Fruit fly (Drosophila melanogaster) whole organism, wandering third instar larva: Measurements from ENCODE around the gene robl62A.
A peak's percentile ranks its signal among the peaks of the same experiment; 100 is the strongest.

ENCODE experiments used
- Abd-B ChIP-seq: fragments of >200 bp; optimal IDR thresholded peaks from 2 replicates; lab custom pipeline; 2017; ENCODE audit warnings: missing biosample characterization, missing genetic modification characterization
- CG32264 ChIP-seq: fragments of 200-800 bp; sonication (Bioruptor generic); optimal IDR thresholded peaks from 2 replicates; lab custom pipeline; 2016; ENCODE audit warnings: missing biosample characterization, missing genetic modification characterization
- CG9705 ChIP-seq: fragments of 200-800 bp; sonication (Bioruptor generic); optimal IDR thresholded peaks from 2 replicates; lab custom pipeline; 2018; ENCODE audit warnings: missing biosample characterization, mild to moderate bottlenecking, missing genetic modification characterization
- CrebA ChIP-seq: fragments of 200-800 bp; sonication (Bioruptor generic); optimal IDR thresholded peaks from 2 replicates; lab custom pipeline; 2016; ENCODE audit warnings: missing biosample characterization, mild to moderate bottlenecking, missing genetic modification characterization, borderline replicate concordance
- Dfd ChIP-seq: fragments of >200 bp; optimal IDR thresholded peaks from 2 replicates; lab custom pipeline; 2017; ENCODE audit warnings: missing biosample characterization, missing genetic modification characterization
- Dif ChIP-seq: fragments of 200-275, 200-300 bp; sonication (Bioruptor generic); optimal IDR thresholded peaks from 2 replicates; lab custom pipeline; 2018; ENCODE audit warnings: missing biosample characterization, missing genetic modification characterization; ENCODE audit not compliant: partially characterized antibody
- GATAd ChIP-seq: sonication (Bioruptor generic); optimal IDR thresholded peaks from 2 replicates; lab custom pipeline; 2016; ENCODE audit warnings: missing biosample characterization, missing genetic modification characterization
- HLH106 ChIP-seq: fragments of 200-800 bp; optimal IDR thresholded peaks from 3 replicates; lab custom pipeline; 2019; ENCODE audit warnings: missing biosample characterization, mild to moderate bottlenecking, missing genetic modification characterization, moderate library complexity
- Hnf4 ChIP-seq: fragments of 200-800 bp; sonication (Bioruptor generic); optimal IDR thresholded peaks from 2 replicates; lab custom pipeline; 2016; ENCODE audit warnings: missing biosample characterization, mild to moderate bottlenecking, missing genetic modification characterization
- Hr78 ChIP-seq: fragments of >200 bp; optimal IDR thresholded peaks from 2 replicates; lab custom pipeline; 2017; ENCODE audit warnings: missing biosample characterization, missing genetic modification characterization
- Hr83 ChIP-seq: fragments of 200-300 bp; sonication (Bioruptor generic); optimal IDR thresholded peaks from 2 replicates; lab custom pipeline; 2016; ENCODE audit warnings: missing biosample characterization, mild to moderate bottlenecking, missing genetic modification characterization, moderate library complexity; ENCODE audit not compliant: poor library complexity, severe bottlenecking
- Jra ChIP-seq: sonication (Bioruptor generic); optimal IDR thresholded peaks from 2 replicates; lab custom pipeline; 2016; ENCODE audit warnings: missing biosample characterization, missing genetic modification characterization
- Mio ChIP-seq: sonication (Bioruptor generic); optimal IDR thresholded peaks from 2 replicates; lab custom pipeline; 2016; ENCODE audit warnings: missing biosample characterization, missing genetic modification characterization
- Myc ChIP-seq: fragments of >200 bp; optimal IDR thresholded peaks from 2 replicates; lab custom pipeline; 2017
- N ChIP-seq: fragments of >200 bp; optimal IDR thresholded peaks from 2 replicates; lab custom pipeline; 2018; ENCODE audit warnings: missing biosample characterization, missing external identifiers, missing genetic modification characterization
- OdsH ChIP-seq: fragments of 200-800 bp; sonication (Bioruptor generic); optimal IDR thresholded peaks from 2 replicates; lab custom pipeline; 2016; ENCODE audit warnings: missing biosample characterization, mild to moderate bottlenecking, missing genetic modification characterization
- Rel ChIP-seq, 2 experiments: fragments of 200-800 bp; sonication (Bioruptor generic) in 1 of 2; optimal IDR thresholded peaks; 2 replicates in 1 of 2; 3 replicates in 1 of 2; lab custom pipeline; 2016 to 2019; ENCODE audit warnings: mild to moderate bottlenecking in 2 of 2, missing biosample characterization in 2 of 2, missing genetic modification characterization in 2 of 2, moderate library complexity in 1 of 2
- Sp1 ChIP-seq: fragments of 200-800 bp; sonication (Bioruptor generic); optimal IDR thresholded peaks from 3 replicates; lab custom pipeline; 2019; ENCODE audit warnings: missing biosample characterization, mild to moderate bottlenecking, missing genetic modification characterization, moderate library complexity
- Vsx2 ChIP-seq: fragments of 200-300, 225-300 bp; sonication (Bioruptor generic); optimal IDR thresholded peaks from 2 replicates; lab custom pipeline; 2018; ENCODE audit warnings: missing biosample characterization, missing genetic modification characterization; ENCODE audit not compliant: partially characterized antibody
- br ChIP-seq: fragments of 200-800 bp; sonication (Bioruptor generic); optimal IDR thresholded peaks from 2 replicates; lab custom pipeline; 2016; ENCODE audit warnings: missing biosample characterization, missing genetic modification characterization
- brk ChIP-seq: fragments of 200-800 bp; sonication (Bioruptor generic); optimal IDR thresholded peaks from 2 replicates; lab custom pipeline; 2016; ENCODE audit warnings: missing biosample characterization, mild to moderate bottlenecking, missing genetic modification characterization
- dl ChIP-seq, 2 experiments: fragments of 175-275, 200-275 bp in 1 of 2; fragments of 200-275 bp in 1 of 2; sonication (Bioruptor generic); optimal IDR thresholded peaks; lab custom pipeline; 2018; ENCODE audit warnings: mild to moderate bottlenecking in 2 of 2, missing biosample characterization in 2 of 2, missing genetic modification characterization in 2 of 2, moderate library complexity in 2 of 2; ENCODE audit not compliant: partially characterized antibody in 2 of 2, insufficient read depth in 1 of 2
- dmrt93B ChIP-seq: fragments of 200-800 bp; sonication (Bioruptor generic); optimal IDR thresholded peaks from 2 replicates; lab custom pipeline; 2018; ENCODE audit warnings: missing biosample characterization, mild to moderate bottlenecking, missing genetic modification characterization
- dsf ChIP-seq: sonication (Bioruptor generic); optimal IDR thresholded peaks from 2 replicates; lab custom pipeline; 2016; ENCODE audit warnings: missing biosample characterization, missing genetic modification characterization, borderline replicate concordance
- ey ChIP-seq: fragments of 200-800 bp; sonication (Bioruptor generic); optimal IDR thresholded peaks from 2 replicates; lab custom pipeline; 2016; ENCODE audit warnings: missing biosample characterization, missing genetic modification characterization
- foxo ChIP-seq, 2 experiments: fragments of 200-800 bp; sonication (Bioruptor generic); optimal IDR thresholded peaks; 2 replicates in 1 of 2; 3 replicates in 1 of 2; lab custom pipeline; 2016 to 2017; ENCODE audit warnings: missing biosample characterization in 2 of 2, missing genetic modification characterization in 2 of 2
- fru ChIP-seq: fragments of 200-800 bp; sonication (Bioruptor generic); optimal IDR thresholded peaks from 3 replicates; lab custom pipeline; 2016; ENCODE audit warnings: missing biosample characterization, mild to moderate bottlenecking, missing genetic modification characterization
- h ChIP-seq: fragments of 200-800 bp; sonication (Bioruptor generic); optimal IDR thresholded peaks from 3 replicates; lab custom pipeline; 2016; ENCODE audit warnings: missing biosample characterization, mild to moderate bottlenecking, missing genetic modification characterization
- jim ChIP-seq: fragments of 175-275, 200-325 bp; sonication (Bioruptor generic); optimal IDR thresholded peaks from 2 replicates; lab custom pipeline; 2016; ENCODE audit warnings: missing biosample characterization, mild to moderate bottlenecking, missing genetic modification characterization
- lola ChIP-seq: fragments of >200 bp; optimal IDR thresholded peaks from 2 replicates; lab custom pipeline; 2017; ENCODE audit warnings: missing biosample characterization, missing genetic modification characterization
- pan ChIP-seq: fragments of >200 bp; optimal IDR thresholded peaks from 2 replicates; lab custom pipeline; 2017
- psq ChIP-seq: fragments of 200-800 bp; sonication (Bioruptor generic); optimal IDR thresholded peaks from 3 replicates; lab custom pipeline; 2017; ENCODE audit warnings: missing biosample characterization, mild to moderate bottlenecking, missing genetic modification characterization, moderate library complexity
- rgr ChIP-seq: fragments of 200-800 bp; sonication (Bioruptor generic); optimal IDR thresholded peaks from 3 replicates; lab custom pipeline; 2016; ENCODE audit warnings: missing biosample characterization, mild to moderate bottlenecking, missing genetic modification characterization
- sage ChIP-seq: fragments of 200-800 bp; sonication (Bioruptor generic); optimal IDR thresholded peaks from 2 replicates; lab custom pipeline; 2016; ENCODE audit warnings: missing biosample characterization, mild to moderate bottlenecking, missing genetic modification characterization
- sv ChIP-seq: fragments of 200-800 bp; sonication (Bioruptor generic); optimal IDR thresholded peaks from 3 replicates; lab custom pipeline; 2016; ENCODE audit warnings: missing biosample characterization, missing genetic modification characterization
- tai ChIP-seq: sonication (Bioruptor generic); optimal IDR thresholded peaks from 2 replicates; lab custom pipeline; 2016; ENCODE audit warnings: missing biosample characterization, missing genetic modification characterization
- usp ChIP-seq: fragments of >200 bp; optimal IDR thresholded peaks from 2 replicates; lab custom pipeline; 2017; ENCODE audit warnings: missing biosample characterization, missing genetic modification characterization
- woc ChIP-seq: sonication (Bioruptor generic); optimal IDR thresholded peaks from 2 replicates; lab custom pipeline; 2016; ENCODE audit warnings: missing biosample characterization, mild to moderate bottlenecking, missing genetic modification characterization

The robl62A gene

dm6 chr3L:1502086-1502893 is 24.9 kb downstream of the robl62A start, which contains the start of the genes hfp and Psa:
hfp (minus strand) TSS chr3L:1502590.
Psa (plus strand) TSS chr3L:1502843.
- TF ChIP-seq dl (GFP tag; optimal IDR thresholded peaks at IDR 0.05; lab: Kevin White, UChicago; ENCODE audit: insufficient read depth in 1 of 2, partially characterized antibody in 2 of 2) (no peak), Rel (GFP tag; optimal IDR thresholded peaks at IDR 0.05; lab: Kevin White, UChicago) (no peak), Rel (tag; optimal IDR thresholded peaks at IDR 0.05; lab: Kevin White, UChicago) (peak; percentile 96)

- peak; percentile 50 for TF ChIP-seq Hnf4
- TF ChIP-seq h (GFP tag; lab: Kevin White, UChicago): no peak
- no peak for TF ChIP-seq dl (GFP tag; optimal IDR thresholded peaks at IDR 0.05; lab: Kevin White, UChicago; ENCODE audit: insufficient read depth in 1 of 2, partially characterized antibody in 2 of 2)
- TF ChIP-seq Vsx2 (GFP tag; lab: Kevin White, UChicago): no peak
- peak; percentile 46 for TF ChIP-seq br (GFP tag; lab: Kevin White, UChicago)
- TF ChIP-seq ey (GFP tag; lab: Kevin White, UChicago): peak; percentile 78
- no peak for TF ChIP-seq Hr83 (GFP tag; lab: Kevin White, UChicago)
- no peak for TF ChIP-seq Mio (GFP tag; lab: Kevin White, UChicago)
- peak; percentile 66 for TF ChIP-seq HLH106 (tag; lab: Kevin White, UChicago)
- peak in 1 of 2 experiments; percentile 75 for TF ChIP-seq foxo (GFP tag; optimal IDR thresholded peaks at IDR 0.05; lab: Kevin White, UChicago)
- no peak for TF ChIP-seq CrebA (GFP tag; lab: Kevin White, UChicago)
- no peak for TF ChIP-seq N (GFP tag; lab: Kevin White, UChicago)
- no peak for TF ChIP-seq Rel (GFP tag; optimal IDR thresholded peaks at IDR 0.05; lab: Kevin White, UChicago)
- no peak for TF ChIP-seq Rel (tag; optimal IDR thresholded peaks at IDR 0.05; lab: Kevin White, UChicago)
- no peak for TF ChIP-seq dsf (GFP tag; lab: Kevin White, UChicago)
- TF ChIP-seq Dif (GFP tag; lab: Kevin White, UChicago): no peak
- TF ChIP-seq Sp1 (GFP tag; lab: Kevin White, UChicago): peak; percentile 56
- peak; percentile 55 for TF ChIP-seq dmrt93B (GFP tag; lab: Kevin White, UChicago)
- TF ChIP-seq tai (GFP tag; lab: Kevin White, UChicago): no peak
- no peak for TF ChIP-seq lola
- TF ChIP-seq psq (GFP tag; lab: Kevin White, UChicago): peak; percentile 52
- no peak for TF ChIP-seq Hr78
- TF ChIP-seq OdsH: peak; percentile 70
- TF ChIP-seq CG9705 (GFP tag; lab: Kevin White, UChicago): peak; percentile 5
- TF ChIP-seq woc (GFP tag; lab: Kevin White, UChicago): peak; percentile 37
- no peak for TF ChIP-seq sage (GFP tag; lab: Kevin White, UChicago)
- TF ChIP-seq Jra: no peak
- peak; percentile 72 for TF ChIP-seq fru (GFP tag; lab: Kevin White, UChicago)
- TF ChIP-seq rgr (GFP tag; lab: Kevin White, UChicago): peak; percentile 71
- TF ChIP-seq GATAd (GFP tag; lab: Kevin White, UChicago): no peak
- no peak for TF ChIP-seq usp (GFP tag; lab: Kevin White, UChicago)
- TF ChIP-seq CG32264 (GFP tag; lab: Kevin White, UChicago): no peak
- TF ChIP-seq Myc: no peak
- TF ChIP-seq Abd-B (GFP tag; lab: Kevin White, UChicago): no peak
- TF ChIP-seq brk (GFP tag; lab: Kevin White, UChicago): no peak
- peak; percentile 35 for TF ChIP-seq sv (GFP tag; lab: Kevin White, UChicago)
- TF ChIP-seq Dfd: no peak
- TF ChIP-seq pan: no peak
- no peak for TF ChIP-seq jim
Observed at dm6 chr3L:1515820-1516540, 38.6 kb downstream of the robl62A start.
